Worm (Caenorhabditis elegans): ENCODE data around the gene apm-3.

ce11 chrX:910337-910736 lies 44.4 kb upstream of the apm-3 start:
- TF ChIP-seq nhr-28 (tag; optimal IDR thresholded peaks at IDR 0.05) (no peak), ztf-11 (tag; optimal IDR thresholded peaks at IDR 0.05) (no peak), lin-32 (GFP tag; optimal IDR thresholded peaks at IDR 0.05) (no peak), mep-1 (tag; optimal IDR thresholded peaks at IDR 0.05) (no peak), lin-13 (tag; optimal IDR thresholded peaks at IDR 0.05) (no peak), mls-2 (tag; optimal IDR thresholded peaks at IDR 0.05) (no peak), lsy-2 (tag; optimal IDR thresholded peaks at IDR 0.05) (no peak), pha-4 (tag; optimal IDR thresholded peaks at IDR 0.05) (no peak), snpc-4 (tag; optimal IDR thresholded peaks at IDR 0.05) (no peak), blmp-1 (tag; optimal IDR thresholded peaks at IDR 0.05) (no peak)

All from whole organism, mixed stage, embryonic.